Fruit fly (Drosophila melanogaster) whole organism, embryonic: ENCODE measurements around the gene ECSIT.
A peak's percentile ranks its signal among the peaks of the same experiment; 100 is the strongest.

Source experiments
- ATbp ChIP-seq: fragments of 200-800 bp; sonication (Bioruptor generic); optimal IDR thresholded peaks from 2 replicates; lab custom pipeline; 2017; ENCODE audit warnings: missing biosample characterization, mild to moderate bottlenecking, missing genetic modification characterization, missing genetic modification reagents
- Abd-B ChIP-seq: fragments of 200-800 bp; sonication (Bioruptor generic); optimal IDR thresholded peaks from 2 replicates; lab custom pipeline; 2018; ENCODE audit warnings: missing biosample characterization, mild to moderate bottlenecking, missing genetic modification characterization, moderate library complexity
- BEAF-32 ChIP-seq: fragments of 200-800 bp; sonication (Bioruptor generic); optimal IDR thresholded peaks from 3 replicates; lab custom pipeline; 2017; ENCODE audit warnings: missing biosample characterization, missing genetic modification characterization, mild to moderate bottlenecking, moderate library complexity, missing genetic modification reagents
- Bdp1 ChIP-seq: fragments of 200-800 bp; sonication (Bioruptor generic); optimal IDR thresholded peaks from 3 replicates; lab custom pipeline; 2016; ENCODE audit warnings: missing biosample characterization, missing genetic modification characterization
- Blimp-1 ChIP-seq: fragments of 200-800 bp; sonication (Bioruptor generic); optimal IDR thresholded peaks from 3 replicates; lab custom pipeline; 2018; ENCODE audit warnings: missing biosample characterization, missing genetic modification characterization, mild to moderate bottlenecking, moderate library complexity, missing genetic modification reagents
- CG10209 ChIP-seq: fragments of 200-800 bp; sonication (Bioruptor generic); optimal IDR thresholded peaks from 3 replicates; lab custom pipeline; 2017; ENCODE audit warnings: missing biosample characterization, mild to moderate bottlenecking, missing genetic modification characterization, missing genetic modification reagents
- CG10979 ChIP-seq: fragments of 200-800 bp; sonication (Bioruptor generic); optimal IDR thresholded peaks from 2 replicates; lab custom pipeline; 2018; ENCODE audit warnings: missing biosample characterization, mild to moderate bottlenecking, missing genetic modification characterization, moderate library complexity
- CG12104 ChIP-seq: fragments of 200-800 bp; sonication (Bioruptor generic); optimal IDR thresholded peaks from 3 replicates; lab custom pipeline; 2016; ENCODE audit warnings: missing biosample characterization, missing genetic modification characterization
- CG12299 ChIP-seq: fragments of 200-800 bp; sonication (Bioruptor generic); optimal IDR thresholded peaks from 2 replicates; lab custom pipeline; 2018; ENCODE audit warnings: missing biosample characterization, mild to moderate bottlenecking, missing genetic modification characterization
- CG14667 ChIP-seq: fragments of 200-800 bp; sonication (Bioruptor generic); IDR thresholded peaks from 2 replicates; pipeline ENCODE4 v1.3.6; 2022; ENCODE audit warnings: missing biosample characterization, missing genetic modification characterization
- CG1603 ChIP-seq: fragments of 200-800 bp; sonication (Bioruptor generic); optimal IDR thresholded peaks from 2 replicates; lab custom pipeline; 2019; ENCODE audit warnings: missing biosample characterization, mild to moderate bottlenecking, missing genetic modification characterization, moderate library complexity
- CG17912 ChIP-seq: fragments of 200-800 bp; sonication (Bioruptor generic); optimal IDR thresholded peaks from 2 replicates; lab custom pipeline; 2018; ENCODE audit warnings: missing biosample characterization, mild to moderate bottlenecking, missing genetic modification characterization
- CG18599 ChIP-seq: fragments of 200-800 bp; sonication (Bioruptor generic); optimal IDR thresholded peaks from 3 replicates; lab custom pipeline; 2017; ENCODE audit warnings: missing biosample characterization, missing genetic modification characterization, mild to moderate bottlenecking, moderate library complexity, missing genetic modification reagents
- CG18619 ChIP-seq: fragments of 200-800 bp; sonication (Bioruptor generic); optimal IDR thresholded peaks from 3 replicates; lab custom pipeline; 2017; ENCODE audit warnings: missing biosample characterization, mild to moderate bottlenecking, missing genetic modification characterization
- CG2116 ChIP-seq: fragments of 200-800 bp; sonication (Bioruptor generic); optimal IDR thresholded peaks from 3 replicates; lab custom pipeline; 2018; ENCODE audit warnings: missing biosample characterization, mild to moderate bottlenecking, missing genetic modification characterization
- CG3407 ChIP-seq: fragments of 200-800 bp; sonication (Bioruptor generic); optimal IDR thresholded peaks from 2 replicates; lab custom pipeline; 2018; ENCODE audit warnings: missing biosample characterization, mild to moderate bottlenecking, missing genetic modification characterization
- CG42726 ChIP-seq: fragments of 200-800 bp; sonication (Bioruptor generic); IDR thresholded peaks from 2 replicates; pipeline ENCODE4 v1.3.6; 2022; ENCODE audit warnings: missing biosample characterization, missing genetic modification characterization; ENCODE audit not compliant: partially characterized antibody
- CG4282 ChIP-seq: fragments of 200-800 bp; sonication (Bioruptor generic); optimal IDR thresholded peaks from 2 replicates; lab custom pipeline; 2016; ENCODE audit warnings: missing biosample characterization, missing genetic modification characterization
- CG4820 ChIP-seq: fragments of 200-800 bp; sonication (Bioruptor generic); optimal IDR thresholded peaks from 3 replicates; lab custom pipeline; 2016; ENCODE audit warnings: missing biosample characterization, missing genetic modification characterization
- CG5245 ChIP-seq: fragments of 200-800 bp; sonication (Bioruptor generic); optimal IDR thresholded peaks from 3 replicates; lab custom pipeline; 2016; ENCODE audit warnings: missing biosample characterization, missing genetic modification characterization
- CG7357 ChIP-seq: fragments of 200-800 bp; sonication (Bioruptor generic); IDR thresholded peaks from 3 replicates; pipeline ENCODE4 v1.3.6; 2022; ENCODE audit warnings: missing biosample characterization, missing genetic modification characterization
- CG8924 ChIP-seq: fragments of 200-800 bp; optimal IDR thresholded peaks from 3 replicates; lab custom pipeline; 2019; ENCODE audit warnings: missing biosample characterization, mild to moderate bottlenecking, missing genetic modification characterization, moderate library complexity
- CG9932 ChIP-seq: fragments of 200-800 bp; sonication (Bioruptor generic); IDR thresholded peaks from 2 replicates; pipeline ENCODE4 v1.3.6; 2022; ENCODE audit warnings: missing biosample characterization, missing genetic modification characterization
- Dll ChIP-seq: fragments of 200-800 bp; sonication (Bioruptor generic); IDR thresholded peaks from 4 replicates; pipeline ENCODE4 v1.3.6; 2022; ENCODE audit warnings: missing biosample characterization, missing genetic modification characterization; ENCODE audit not compliant: partially characterized antibody
- HLH54F ChIP-seq: fragments of 200-800 bp; sonication (Bioruptor generic); optimal IDR thresholded peaks from 3 replicates; lab custom pipeline; 2016; ENCODE audit warnings: missing biosample characterization, missing genetic modification characterization
- Hand ChIP-seq: fragments of 200-800 bp; sonication (Bioruptor generic); optimal IDR thresholded peaks from 2 replicates; lab custom pipeline; 2017; ENCODE audit warnings: mild to moderate bottlenecking, missing biosample characterization, missing genetic modification reagents, missing genetic modification characterization
- Hmr ChIP-seq: fragments of 200-800 bp; sonication (Bioruptor generic); optimal IDR thresholded peaks from 3 replicates; lab custom pipeline; 2017; ENCODE audit warnings: mild to moderate bottlenecking, missing biosample characterization, missing genetic modification reagents, missing genetic modification characterization
- Hsf ChIP-seq: fragments of 200-800 bp; sonication (Bioruptor generic); optimal IDR thresholded peaks from 3 replicates; lab custom pipeline; 2016; ENCODE audit warnings: missing biosample characterization, missing genetic modification characterization
- Meics ChIP-seq: fragments of 200-800 bp; sonication (Bioruptor generic); optimal IDR thresholded peaks from 2 replicates; lab custom pipeline; 2017; ENCODE audit warnings: missing biosample characterization, mild to moderate bottlenecking, missing genetic modification characterization
- NfI ChIP-seq: fragments of 200-800 bp; sonication (Bioruptor generic); optimal IDR thresholded peaks from 3 replicates; lab custom pipeline; 2018; ENCODE audit warnings: missing biosample characterization, mild to moderate bottlenecking, missing genetic modification characterization, moderate library complexity
- Usf ChIP-seq: fragments of 200-800 bp; sonication (Bioruptor generic); optimal IDR thresholded peaks from 2 replicates; lab custom pipeline; 2017; ENCODE audit warnings: missing genotype, missing biosample characterization, missing genetic modification characterization
- abd-A ChIP-seq: fragments of 200-800 bp; sonication (Bioruptor generic); optimal IDR thresholded peaks from 3 replicates; lab custom pipeline; 2019; ENCODE audit warnings: missing biosample characterization, mild to moderate bottlenecking, missing genetic modification characterization, moderate library complexity
- al ChIP-seq: fragments of 200-800 bp; sonication (Bioruptor generic); IDR thresholded peaks from 2 replicates; pipeline ENCODE4 v1.3.6; 2022; ENCODE audit warnings: missing biosample characterization, missing genetic modification characterization
- aop ChIP-seq: fragments of 200-800 bp; sonication (Bioruptor generic); IDR thresholded peaks from 2 replicates; pipeline ENCODE4 v1.3.6; 2022; ENCODE audit warnings: missing biosample characterization, missing genetic modification characterization
- ato ChIP-seq: fragments of 200-800 bp; sonication (Bioruptor generic); IDR thresholded peaks from 2 replicates; pipeline ENCODE4 v1.3.6; 2022; ENCODE audit warnings: missing biosample characterization, missing genetic modification characterization; ENCODE audit not compliant: partially characterized antibody
- croc ChIP-seq: fragments of 200-800 bp; sonication (Bioruptor generic); conservative IDR thresholded peaks from 3 replicates; pipeline ENCODE4 v1.3.6; 2022; ENCODE audit warnings: missing biosample characterization, missing genetic modification characterization
- disco-r ChIP-seq: fragments of 200-800 bp; sonication (Bioruptor generic); optimal IDR thresholded peaks from 2 replicates; lab custom pipeline; 2016; ENCODE audit warnings: missing biosample characterization, missing genetic modification characterization
- gsb-n ChIP-seq: fragments of 200-800 bp; sonication (Bioruptor generic); optimal IDR thresholded peaks from 3 replicates; lab custom pipeline; 2018; ENCODE audit warnings: missing biosample characterization, mild to moderate bottlenecking, missing genetic modification characterization
- jigr1 ChIP-seq: fragments of 200-800 bp; sonication (Bioruptor generic); IDR thresholded peaks from 3 replicates; pipeline ENCODE4 v1.3.6; 2022; ENCODE audit warnings: missing biosample characterization, missing genetic modification characterization
- klu ChIP-seq: fragments of 200-800 bp; sonication (Bioruptor generic); IDR thresholded peaks from 2 replicates; pipeline ENCODE4 v1.3.6; 2022; ENCODE audit warnings: missing biosample characterization, missing genetic modification characterization
- mam ChIP-seq: fragments of 200-800 bp; sonication (Bioruptor generic); optimal IDR thresholded peaks from 3 replicates; lab custom pipeline; 2016; ENCODE audit warnings: missing biosample characterization, missing genetic modification characterization
- pho ChIP-seq: fragments of 200-800 bp; sonication (Bioruptor generic); optimal IDR thresholded peaks from 2 replicates; lab custom pipeline; 2016; ENCODE audit warnings: missing biosample characterization, missing genetic modification characterization
- ranshi ChIP-seq: fragments of 200-800 bp; sonication (Bioruptor generic); IDR thresholded peaks from 2 replicates; pipeline ENCODE4 v1.3.6; 2022; ENCODE audit warnings: missing biosample characterization, missing genetic modification characterization
- row ChIP-seq: fragments of 200-800 bp; sonication (Bioruptor generic); IDR thresholded peaks from 3 replicates; pipeline ENCODE4 v1.3.6; 2022; ENCODE audit warnings: missing biosample characterization, missing genetic modification characterization
- slbo ChIP-seq: fragments of 200-800 bp; sonication (Bioruptor generic); IDR thresholded peaks from 2 replicates; pipeline ENCODE4 v1.3.6; 2022; ENCODE audit warnings: missing biosample characterization, missing genetic modification characterization
- tin ChIP-seq: fragments of 200-800 bp; sonication (Bioruptor generic); optimal IDR thresholded peaks from 3 replicates; lab custom pipeline; 2016; ENCODE audit warnings: missing biosample characterization, missing genetic modification characterization
- tup ChIP-seq: fragments of 200-800 bp; sonication (Bioruptor generic); optimal IDR thresholded peaks from 2 replicates; lab custom pipeline; 2016; ENCODE audit warnings: missing biosample characterization, mild to moderate bottlenecking, missing genetic modification characterization, moderate library complexity
- twi ChIP-seq: fragments of 200-800 bp; optimal IDR thresholded peaks from 2 replicates; lab custom pipeline; 2019; ENCODE audit warnings: missing biosample characterization, mild to moderate bottlenecking, missing genetic modification characterization, moderate library complexity
- wdn ChIP-seq: fragments of 200-800 bp; sonication (Bioruptor generic); IDR thresholded peaks from 2 replicates; pipeline ENCODE4 v1.3.6; 2022; ENCODE audit warnings: missing biosample characterization, missing genetic modification characterization
- zfh2 ChIP-seq: fragments of 200-800 bp; sonication (Bioruptor generic); optimal IDR thresholded peaks from 2 replicates; lab custom pipeline; 2016; ENCODE audit warnings: missing biosample characterization, missing genetic modification characterization

The ECSIT gene

dm6 chr3R:5862032-5862641 is 5.8 kb downstream of the ECSIT start, which contains the start of gene CG2017 (continued):
- TF ChIP-seq CG8924 (tag; lab: Kevin White, UChicago) (peak; percentile 25), CG12104 (GFP tag; lab: Kevin White, UChicago) (no peak), BEAF-32 (GFP tag; lab: Kevin White, UChicago) (peak; percentile 50), disco-r (GFP tag; lab: Kevin White, UChicago) (peak; percentile 18), ranshi (no peak), Dll (GFP tag; lab: Robert Waterston, UW) (peak; percentile 38; the same call in 2 of the 4 replicates), slbo (GFP tag; lab: Robert Waterston, UW) (peak; percentile 73), CG12299 (tag; lab: Kevin White, UChicago) (no peak), klu (GFP tag; lab: Robert Waterston, UW) (no peak), Blimp-1 (no peak), Meics (GFP tag; lab: Kevin White, UChicago) (peak; percentile 32), CG3407 (GFP tag; lab: Kevin White, UChicago) (no peak), mam (GFP tag; lab: Kevin White, UChicago) (peak; percentile 49), zfh2 (peak; percentile 52), row (GFP tag; lab: Robert Waterston, UW) (peak; percentile 36; the same call in 1 of the 3 replicates), Bdp1 (GFP tag; lab: Kevin White, UChicago) (peak; percentile 7), pho (peak; percentile 63), Usf (peak; percentile 2), CG10209 (GFP tag; lab: Kevin White, UChicago) (peak; percentile 43), CG10979 (tag; lab: Kevin White, UChicago) (peak; percentile 16), CG14667 (no peak), tin (GFP tag; lab: Kevin White, UChicago) (peak; percentile 50), al (no peak), CG7357 (no peak), ato (GFP tag; lab: Robert Waterston, UW) (no peak), CG5245 (GFP tag; lab: Kevin White, UChicago) (peak; percentile 34), CG9932 (peak; percentile 78), CG2116 (GFP tag; lab: Kevin White, UChicago) (peak; percentile 76), CG42726 (0 out of 2 replicates have a peak, but pooled peaks have one; percentile 45), CG4820 (GFP tag; lab: Kevin White, UChicago) (no peak), wdn (no peak), CG1603 (tag; lab: Kevin White, UChicago) (peak; percentile 90), jigr1 (GFP tag; lab: Robert Waterston, UW) (no peak), Hmr (peak; percentile 36), CG4282 (GFP tag; lab: Kevin White, UChicago) (no peak), CG18599 (GFP tag; lab: Kevin White, UChicago) (peak; percentile 52), aop (GFP tag; lab: Robert Waterston, UW) (no peak), abd-A (tag; lab: Kevin White, UChicago) (peak; percentile 49), ATbp (no peak), croc (GFP tag; lab: Robert Waterston, UW) (no peak; the same call in 2 of the 3 replicates), CG18619 (GFP tag; lab: Kevin White, UChicago) (peak; percentile 25), tup (GFP tag; lab: Kevin White, UChicago) (no peak), CG17912 (GFP tag; lab: Kevin White, UChicago) (peak; percentile 57), Hsf (GFP tag; lab: Kevin White, UChicago) (peak; percentile 37), NfI (GFP tag; lab: Kevin White, UChicago) (peak; percentile 69), Hand (no peak), Abd-B (peak; percentile 55), HLH54F (GFP tag; lab: Kevin White, UChicago) (peak; percentile 71), gsb-n (tag; lab: Kevin White, UChicago) (peak; percentile 42), twi (peak; percentile 75)
